Worm (Caenorhabditis elegans) whole organism, late embryonic: ENCODE measurements around the gene D1005.2.

Experiments
- C08G9.2 ChIP-seq: sonication (generic microtip); optimal IDR thresholded peaks from 2 replicates; lab custom pipeline; 2016; ENCODE audit warnings: mild to moderate bottlenecking, missing genetic modification characterization, moderate library complexity, missing compliant biosample characterization
- C38D4.7 ChIP-seq: fragments of 200-800 bp; sonication (Bioruptor generic); optimal IDR thresholded peaks from 2 replicates; lab custom pipeline; 2018; ENCODE audit warnings: mild to moderate bottlenecking, missing genetic modification characterization, moderate library complexity, missing compliant biosample characterization
- F13H6.1 ChIP-seq: sonication (generic microtip); optimal IDR thresholded peaks from 2 replicates; lab custom pipeline; 2016; ENCODE audit warnings: missing genetic modification characterization, missing compliant biosample characterization
- K02D7.2 ChIP-seq: sonication (generic microtip); optimal IDR thresholded peaks from 2 replicates; lab custom pipeline; 2017; ENCODE audit warnings: mild to moderate bottlenecking, missing genetic modification characterization, missing compliant biosample characterization
- K09A11.1 ChIP-seq: sonication (generic microtip); optimal IDR thresholded peaks from 2 replicates; lab custom pipeline; 2017; ENCODE audit warnings: antibody characterized with exemption, mild to moderate bottlenecking, missing genetic modification characterization, missing compliant biosample characterization; ENCODE audit not compliant: insufficient read depth
- T23F11.4 ChIP-seq: fragments of 200-800 bp; sonication (Bioruptor generic); optimal IDR thresholded peaks from 2 replicates; lab custom pipeline; 2018; ENCODE audit warnings: mild to moderate bottlenecking, missing genetic modification characterization, missing compliant biosample characterization
- Y22D7AL.16 ChIP-seq: sonication (generic microtip); optimal IDR thresholded peaks from 2 replicates; lab custom pipeline; 2016; ENCODE audit warnings: missing genetic modification characterization, missing compliant biosample characterization
- ama-1 ChIP-seq: fragments of 150-350 bp; optimal IDR thresholded peaks from 2 replicates; lab custom pipeline; 2014
- ceh-14 ChIP-seq: sonication (generic microtip); optimal IDR thresholded peaks from 2 replicates; lab custom pipeline; 2016; ENCODE audit warnings: missing genotype, missing genetic modification characterization, missing compliant biosample characterization
- ceh-2 ChIP-seq: sonication (generic microtip); optimal IDR thresholded peaks from 2 replicates; lab custom pipeline; 2016; ENCODE audit warnings: missing genotype, missing genetic modification characterization, missing compliant biosample characterization
- ceh-30 ChIP-seq: fragments of 150-350 bp; optimal IDR thresholded peaks from 2 replicates; lab custom pipeline; 2014; ENCODE audit warnings: missing biosample characterization, missing genetic modification characterization
- ceh-34 ChIP-seq: sonication (generic microtip); optimal IDR thresholded peaks from 2 replicates; lab custom pipeline; 2016; ENCODE audit warnings: mild to moderate bottlenecking, missing genetic modification characterization, missing compliant biosample characterization
- ceh-45 ChIP-seq: fragments of 200-800 bp; sonication (Bioruptor generic); IDR thresholded peaks from 2 replicates; pipeline ENCODE4 v1.3.6; 2022; ENCODE audit warnings: missing genetic modification reagents, missing genetic modification characterization, missing compliant biosample characterization
- che-1 ChIP-seq: sonication (generic microtip); optimal IDR thresholded peaks from 2 replicates; lab custom pipeline; 2016; ENCODE audit warnings: mild to moderate bottlenecking, missing genetic modification characterization, missing compliant biosample characterization
- dmd-4 ChIP-seq: sonication (generic microtip); optimal IDR thresholded peaks from 2 replicates; lab custom pipeline; 2016; ENCODE audit warnings: borderline replicate concordance, missing genetic modification characterization, missing compliant biosample characterization
- dve-1 ChIP-seq: sonication (generic microtip); optimal IDR thresholded peaks from 2 replicates; lab custom pipeline; 2017; ENCODE audit warnings: antibody characterized with exemption, mild to moderate bottlenecking, missing genetic modification characterization, missing compliant biosample characterization
- elt-2 ChIP-seq: sonication (generic microtip); optimal IDR thresholded peaks from 2 replicates; lab custom pipeline; 2016; ENCODE audit warnings: missing genetic modification reagents, missing genetic modification characterization, missing compliant biosample characterization
- elt-4 ChIP-seq: sonication (generic microtip); optimal IDR thresholded peaks from 2 replicates; lab custom pipeline; 2016; ENCODE audit warnings: missing genetic modification characterization, missing compliant biosample characterization
- ets-4 ChIP-seq: sonication (generic microtip); optimal IDR thresholded peaks from 2 replicates; lab custom pipeline; 2016; ENCODE audit warnings: missing genetic modification characterization, missing compliant biosample characterization
- eyg-1 ChIP-seq: sonication (generic microtip); optimal IDR thresholded peaks from 2 replicates; lab custom pipeline; 2016; ENCODE audit warnings: missing genotype, missing genetic modification characterization, missing compliant biosample characterization
- fax-1 ChIP-seq: sonication (generic microtip); optimal IDR thresholded peaks from 2 replicates; lab custom pipeline; 2016; ENCODE audit warnings: missing genotype, missing genetic modification characterization, missing compliant biosample characterization
- fkh-10 ChIP-seq: fragments of 150-350 bp; optimal IDR thresholded peaks from 2 replicates; lab custom pipeline; 2014; ENCODE audit warnings: missing biosample characterization, missing genetic modification reagents, missing genetic modification characterization
- fkh-6 ChIP-seq: sonication (generic microtip); optimal IDR thresholded peaks from 2 replicates; lab custom pipeline; 2016; ENCODE audit warnings: missing genetic modification characterization, missing compliant biosample characterization
- hlh-13 ChIP-seq: fragments of 200-800 bp; sonication (Bioruptor generic); optimal IDR thresholded peaks from 2 replicates; lab custom pipeline; 2018; ENCODE audit warnings: mild to moderate bottlenecking, missing genetic modification characterization, missing compliant biosample characterization
- hlh-15 ChIP-seq: sonication (generic microtip); optimal IDR thresholded peaks from 2 replicates; lab custom pipeline; 2016; ENCODE audit warnings: missing genetic modification characterization, missing compliant biosample characterization
- hlh-30 ChIP-seq: sonication (generic microtip); optimal IDR thresholded peaks from 2 replicates; lab custom pipeline; 2017; ENCODE audit warnings: antibody characterized with exemption, missing genetic modification characterization, missing compliant biosample characterization; ENCODE audit not compliant: insufficient read depth
- hlh-8 ChIP-seq: sonication (generic microtip); optimal IDR thresholded peaks from 2 replicates; lab custom pipeline; 2016; ENCODE audit warnings: missing genotype, missing genetic modification characterization, missing compliant biosample characterization
- mec-3 ChIP-seq: sonication (generic microtip); optimal IDR thresholded peaks from 2 replicates; lab custom pipeline; 2016; ENCODE audit warnings: borderline replicate concordance, missing genetic modification characterization, missing compliant biosample characterization
- nfya-1 ChIP-seq: sonication (generic microtip); optimal IDR thresholded peaks from 2 replicates; lab custom pipeline; 2017; ENCODE audit warnings: missing genetic modification characterization, mild to moderate bottlenecking, missing compliant biosample characterization, antibody characterized with exemption, moderate library complexity
- nhr-11 ChIP-seq: fragments of 150-350 bp; optimal IDR thresholded peaks from 2 replicates; lab custom pipeline; 2014; ENCODE audit warnings: missing biosample characterization, missing genetic modification characterization
- nhr-232 ChIP-seq: sonication (generic microtip); optimal IDR thresholded peaks from 2 replicates; lab custom pipeline; 2016; ENCODE audit warnings: missing genetic modification characterization, missing compliant biosample characterization
- npax-4 ChIP-seq: sonication (generic microtip); optimal IDR thresholded peaks from 2 replicates; lab custom pipeline; 2016; ENCODE audit warnings: missing genetic modification characterization, missing compliant biosample characterization
- odd-2 ChIP-seq: sonication (generic microtip); optimal IDR thresholded peaks from 2 replicates; lab custom pipeline; 2017; ENCODE audit warnings: antibody characterized with exemption, mild to moderate bottlenecking, missing genetic modification characterization, missing compliant biosample characterization
- pat-9 ChIP-seq: fragments of 200-800 bp; sonication (Bioruptor generic); optimal IDR thresholded peaks from 2 replicates; lab custom pipeline; 2018; ENCODE audit warnings: mild to moderate bottlenecking, missing genetic modification characterization, moderate library complexity, missing compliant biosample characterization
- pha-4 ChIP-seq: fragments of 150-350 bp; optimal IDR thresholded peaks from 2 replicates; lab custom pipeline; 2018; ENCODE audit warnings: missing biosample characterization, missing genetic modification reagents, missing genetic modification characterization
- ref-2 ChIP-seq: sonication (generic microtip); optimal IDR thresholded peaks from 2 replicates; lab custom pipeline; 2016; ENCODE audit warnings: missing genetic modification characterization, missing compliant biosample characterization
- rnt-1 ChIP-seq: sonication (generic microtip); optimal IDR thresholded peaks from 2 replicates; lab custom pipeline; 2016; ENCODE audit warnings: missing genetic modification characterization, missing compliant biosample characterization
- sdc-2 ChIP-seq: sonication (generic microtip); optimal IDR thresholded peaks from 2 replicates; lab custom pipeline; 2016; ENCODE audit warnings: missing genotype, missing genetic modification characterization, missing compliant biosample characterization
- tbx-2 ChIP-seq: sonication (generic microtip); optimal IDR thresholded peaks from 2 replicates; lab custom pipeline; 2016; ENCODE audit warnings: missing genetic modification characterization, missing compliant biosample characterization
- tbx-7 ChIP-seq: sonication (generic microtip); optimal IDR thresholded peaks from 2 replicates; lab custom pipeline; 2016; ENCODE audit warnings: missing genotype, missing genetic modification characterization, missing compliant biosample characterization
- unc-3 ChIP-seq, 2 experiments: fragments of 200-800 bp in 1 of 2; sonication (Bioruptor generic) in 1 of 2; sonication (generic microtip) in 1 of 2; conservative IDR thresholded peaks in 1 of 2; optimal IDR thresholded peaks in 1 of 2; 2 replicates each; pipeline versions ENCODE4 v1.3.6 to Lab custom; 2016 to 2022; ENCODE audit warnings: missing compliant biosample characterization in 2 of 2, missing genetic modification characterization in 2 of 2, missing genetic modification reagents in 1 of 2
- unc-42 ChIP-seq: sonication (generic microtip); optimal IDR thresholded peaks from 2 replicates; lab custom pipeline; 2016; ENCODE audit warnings: missing genotype, missing genetic modification characterization, missing compliant biosample characterization
- zip-5 ChIP-seq: sonication (generic microtip); optimal IDR thresholded peaks from 2 replicates; lab custom pipeline; 2016; ENCODE audit warnings: missing genetic modification characterization, missing compliant biosample characterization
- ztf-16 ChIP-seq: sonication (generic microtip); optimal IDR thresholded peaks from 2 replicates; lab custom pipeline; 2017; ENCODE audit warnings: missing genetic modification characterization, missing compliant biosample characterization

Gene D1005.2

ce11 chrX:1454385-1454784 is 4.4 kb upstream of the D1005.2 start (continued):
- TF ChIP-seq fkh-6, result no peak
- no peak for TF ChIP-seq K09A11.1
- TF ChIP-seq hlh-15 (tag; lab: Kevin White, UChicago), result no peak
- no peak for TF ChIP-seq ceh-45
- no peak for TF ChIP-seq hlh-8 (tag; lab: Kevin White, UChicago)
- TF ChIP-seq che-1 (tag; lab: Kevin White, UChicago), result peak; percentile 46
- no peak for TF ChIP-seq Y22D7AL.16 (tag; lab: Kevin White, UChicago)
- TF ChIP-seq nhr-11 (tag; lab: Kevin White, UChicago), result no peak
- TF ChIP-seq C08G9.2, result peak; percentile 62
- TF ChIP-seq dmd-4 (tag; lab: Kevin White, UChicago), result no peak
- TF ChIP-seq ceh-30, result peak; percentile 20
- TF ChIP-seq ceh-14, result peak; percentile 40
- TF ChIP-seq npax-4 (tag; lab: Kevin White, UChicago), result no peak
- peak; percentile 86 for TF ChIP-seq sdc-2 (tag; lab: Kevin White, UChicago)
- no peak for TF ChIP-seq fax-1 (tag; lab: Kevin White, UChicago)
- no peak for TF ChIP-seq pat-9 (tag; lab: Kevin White, UChicago)
- TF ChIP-seq ceh-34 (tag; lab: Kevin White, UChicago), result peak; percentile 75
- peak; percentile 67 for TF ChIP-seq ets-4
- peak; percentile 81 for TF ChIP-seq tbx-2 (tag; lab: Kevin White, UChicago)
- no peak for TF ChIP-seq zip-5
- TF ChIP-seq ama-1, result no peak
- peak; percentile 79 for TF ChIP-seq ref-2 (tag; lab: Kevin White, UChicago)
- TF ChIP-seq hlh-13 (GFP tag; lab: Kevin White, UChicago), result no peak
- TF ChIP-seq hlh-30 (tag; lab: Kevin White, UChicago), result peak; percentile 88
- TF ChIP-seq dve-1 (tag; lab: Kevin White, UChicago), result peak; percentile 83
- peak; percentile 32 for TF ChIP-seq nhr-232
- peak; percentile 2 for TF ChIP-seq fkh-10 (GFP tag; lab: Kevin White, UChicago)
- no peak for TF ChIP-seq odd-2 (tag; lab: Kevin White, UChicago)
- TF ChIP-seq pha-4 (tag; lab: Kevin White, UChicago), result no peak
- TF ChIP-seq elt-2 (tag; lab: Kevin White, UChicago), result no peak
- peak; percentile 82 for TF ChIP-seq rnt-1 (tag; lab: Kevin White, UChicago)
- peak; percentile 34 for TF ChIP-seq T23F11.4 (GFP tag; lab: Kevin White, UChicago)
- TF ChIP-seq nfya-1, result peak; percentile 82
- TF ChIP-seq mec-3 (tag; lab: Kevin White, UChicago), result no peak
- peak; percentile 50 for TF ChIP-seq unc-42
- no peak for TF ChIP-seq elt-4 (tag; lab: Kevin White, UChicago)
- TF ChIP-seq ceh-2, result no peak
- TF ChIP-seq C38D4.7 (GFP tag; lab: Kevin White, UChicago), result no peak
- TF ChIP-seq tbx-7 (tag; lab: Kevin White, UChicago), result no peak
- no peak for TF ChIP-seq unc-3 (GFP tag; conservative IDR thresholded peaks at IDR 0.05; lab: Robert Waterston, UW)
- TF ChIP-seq unc-3 (tag; optimal IDR thresholded peaks at IDR 0.05; lab: Kevin White, UChicago), result no peak
- peak; percentile 66 for TF ChIP-seq F13H6.1 (tag; lab: Kevin White, UChicago)
- TF ChIP-seq eyg-1 (tag; lab: Kevin White, UChicago), result no peak
- no peak for TF ChIP-seq K02D7.2 (tag; lab: Kevin White, UChicago)
- no peak for TF ChIP-seq ztf-16 (tag; lab: Kevin White, UChicago)
